Fruit fly (Drosophila melanogaster) whole organism, wandering third instar larva: ENCODE data around the gene ppk23.

ENCODE experiments used
- Abd-B ChIP-seq: fragments of >200 bp; optimal IDR thresholded peaks from 2 replicates; lab custom pipeline; 2017; ENCODE audit warnings: missing biosample characterization, missing genetic modification characterization
- CG32264 ChIP-seq: fragments of 200-800 bp; sonication (Bioruptor generic); optimal IDR thresholded peaks from 2 replicates; lab custom pipeline; 2016; ENCODE audit warnings: missing biosample characterization, missing genetic modification characterization
- CG9705 ChIP-seq: fragments of 200-800 bp; sonication (Bioruptor generic); optimal IDR thresholded peaks from 2 replicates; lab custom pipeline; 2018; ENCODE audit warnings: missing biosample characterization, mild to moderate bottlenecking, missing genetic modification characterization
- Dfd ChIP-seq: fragments of >200 bp; optimal IDR thresholded peaks from 2 replicates; lab custom pipeline; 2017; ENCODE audit warnings: missing biosample characterization, missing genetic modification characterization
- HLH106 ChIP-seq: fragments of 200-800 bp; optimal IDR thresholded peaks from 3 replicates; lab custom pipeline; 2019; ENCODE audit warnings: missing biosample characterization, mild to moderate bottlenecking, missing genetic modification characterization, moderate library complexity
- Hnf4 ChIP-seq: fragments of 200-800 bp; sonication (Bioruptor generic); optimal IDR thresholded peaks from 2 replicates; lab custom pipeline; 2016; ENCODE audit warnings: missing biosample characterization, mild to moderate bottlenecking, missing genetic modification characterization
- Hr78 ChIP-seq: fragments of >200 bp; optimal IDR thresholded peaks from 2 replicates; lab custom pipeline; 2017; ENCODE audit warnings: missing biosample characterization, missing genetic modification characterization
- Hr83 ChIP-seq: fragments of 200-300 bp; sonication (Bioruptor generic); optimal IDR thresholded peaks from 2 replicates; lab custom pipeline; 2016; ENCODE audit warnings: missing biosample characterization, mild to moderate bottlenecking, missing genetic modification characterization, moderate library complexity; ENCODE audit not compliant: poor library complexity, severe bottlenecking
- Jra ChIP-seq: sonication (Bioruptor generic); optimal IDR thresholded peaks from 2 replicates; lab custom pipeline; 2016; ENCODE audit warnings: missing biosample characterization, missing genetic modification characterization
- Mio ChIP-seq: sonication (Bioruptor generic); optimal IDR thresholded peaks from 2 replicates; lab custom pipeline; 2016; ENCODE audit warnings: missing biosample characterization, missing genetic modification characterization
- Myc ChIP-seq: fragments of >200 bp; optimal IDR thresholded peaks from 2 replicates; lab custom pipeline; 2017
- OdsH ChIP-seq: fragments of 200-800 bp; sonication (Bioruptor generic); optimal IDR thresholded peaks from 2 replicates; lab custom pipeline; 2016; ENCODE audit warnings: missing biosample characterization, mild to moderate bottlenecking, missing genetic modification characterization
- Rel ChIP-seq, 2 experiments: fragments of 200-800 bp; sonication (Bioruptor generic) in 1 of 2; optimal IDR thresholded peaks; 2 replicates in 1 of 2; 3 replicates in 1 of 2; lab custom pipeline; 2016 to 2019; ENCODE audit warnings: mild to moderate bottlenecking in 2 of 2, missing biosample characterization in 2 of 2, missing genetic modification characterization in 2 of 2, moderate library complexity in 1 of 2
- Sp1 ChIP-seq: fragments of 200-800 bp; sonication (Bioruptor generic); optimal IDR thresholded peaks from 3 replicates; lab custom pipeline; 2019; ENCODE audit warnings: missing biosample characterization, mild to moderate bottlenecking, missing genetic modification characterization, moderate library complexity
- br ChIP-seq: fragments of 200-800 bp; sonication (Bioruptor generic); optimal IDR thresholded peaks from 2 replicates; lab custom pipeline; 2016; ENCODE audit warnings: missing biosample characterization, missing genetic modification characterization
- brk ChIP-seq: fragments of 200-800 bp; sonication (Bioruptor generic); optimal IDR thresholded peaks from 2 replicates; lab custom pipeline; 2016; ENCODE audit warnings: missing biosample characterization, mild to moderate bottlenecking, missing genetic modification characterization
- dl ChIP-seq, 2 experiments: fragments of 175-275, 200-275 bp in 1 of 2; fragments of 200-275 bp in 1 of 2; sonication (Bioruptor generic); optimal IDR thresholded peaks; lab custom pipeline; 2018; ENCODE audit warnings: mild to moderate bottlenecking in 2 of 2, missing biosample characterization in 2 of 2, missing genetic modification characterization in 2 of 2, moderate library complexity in 2 of 2; ENCODE audit not compliant: partially characterized antibody in 2 of 2, insufficient read depth in 1 of 2
- dmrt93B ChIP-seq: fragments of 200-800 bp; sonication (Bioruptor generic); optimal IDR thresholded peaks from 2 replicates; lab custom pipeline; 2018; ENCODE audit warnings: missing biosample characterization, mild to moderate bottlenecking, missing genetic modification characterization
- ey ChIP-seq: fragments of 200-800 bp; sonication (Bioruptor generic); optimal IDR thresholded peaks from 2 replicates; lab custom pipeline; 2016; ENCODE audit warnings: missing biosample characterization, missing genetic modification characterization
- foxo ChIP-seq, 2 experiments: fragments of 200-800 bp; sonication (Bioruptor generic); optimal IDR thresholded peaks; 2 replicates in 1 of 2; 3 replicates in 1 of 2; lab custom pipeline; 2016 to 2017; ENCODE audit warnings: missing biosample characterization in 2 of 2, missing genetic modification characterization in 2 of 2
- fru ChIP-seq: fragments of 200-800 bp; sonication (Bioruptor generic); optimal IDR thresholded peaks from 3 replicates; lab custom pipeline; 2016; ENCODE audit warnings: missing biosample characterization, mild to moderate bottlenecking, missing genetic modification characterization
- h ChIP-seq: fragments of 200-800 bp; sonication (Bioruptor generic); optimal IDR thresholded peaks from 3 replicates; lab custom pipeline; 2016; ENCODE audit warnings: missing biosample characterization, mild to moderate bottlenecking, missing genetic modification characterization
- jim ChIP-seq: fragments of 175-275, 200-325 bp; sonication (Bioruptor generic); optimal IDR thresholded peaks from 2 replicates; lab custom pipeline; 2016; ENCODE audit warnings: missing biosample characterization, mild to moderate bottlenecking, missing genetic modification characterization
- pan ChIP-seq: fragments of >200 bp; optimal IDR thresholded peaks from 2 replicates; lab custom pipeline; 2017
- psq ChIP-seq: fragments of 200-800 bp; sonication (Bioruptor generic); optimal IDR thresholded peaks from 3 replicates; lab custom pipeline; 2017; ENCODE audit warnings: missing biosample characterization, mild to moderate bottlenecking, missing genetic modification characterization, moderate library complexity
- rgr ChIP-seq: fragments of 200-800 bp; sonication (Bioruptor generic); optimal IDR thresholded peaks from 3 replicates; lab custom pipeline; 2016; ENCODE audit warnings: missing biosample characterization, mild to moderate bottlenecking, missing genetic modification characterization
- sage ChIP-seq: fragments of 200-800 bp; sonication (Bioruptor generic); optimal IDR thresholded peaks from 2 replicates; lab custom pipeline; 2016; ENCODE audit warnings: missing biosample characterization, mild to moderate bottlenecking, missing genetic modification characterization
- sv ChIP-seq: fragments of 200-800 bp; sonication (Bioruptor generic); optimal IDR thresholded peaks from 3 replicates; lab custom pipeline; 2016; ENCODE audit warnings: missing biosample characterization, missing genetic modification characterization
- woc ChIP-seq: sonication (Bioruptor generic); optimal IDR thresholded peaks from 2 replicates; lab custom pipeline; 2016; ENCODE audit warnings: missing biosample characterization, mild to moderate bottlenecking, missing genetic modification characterization

Gene ppk23

DNA sequence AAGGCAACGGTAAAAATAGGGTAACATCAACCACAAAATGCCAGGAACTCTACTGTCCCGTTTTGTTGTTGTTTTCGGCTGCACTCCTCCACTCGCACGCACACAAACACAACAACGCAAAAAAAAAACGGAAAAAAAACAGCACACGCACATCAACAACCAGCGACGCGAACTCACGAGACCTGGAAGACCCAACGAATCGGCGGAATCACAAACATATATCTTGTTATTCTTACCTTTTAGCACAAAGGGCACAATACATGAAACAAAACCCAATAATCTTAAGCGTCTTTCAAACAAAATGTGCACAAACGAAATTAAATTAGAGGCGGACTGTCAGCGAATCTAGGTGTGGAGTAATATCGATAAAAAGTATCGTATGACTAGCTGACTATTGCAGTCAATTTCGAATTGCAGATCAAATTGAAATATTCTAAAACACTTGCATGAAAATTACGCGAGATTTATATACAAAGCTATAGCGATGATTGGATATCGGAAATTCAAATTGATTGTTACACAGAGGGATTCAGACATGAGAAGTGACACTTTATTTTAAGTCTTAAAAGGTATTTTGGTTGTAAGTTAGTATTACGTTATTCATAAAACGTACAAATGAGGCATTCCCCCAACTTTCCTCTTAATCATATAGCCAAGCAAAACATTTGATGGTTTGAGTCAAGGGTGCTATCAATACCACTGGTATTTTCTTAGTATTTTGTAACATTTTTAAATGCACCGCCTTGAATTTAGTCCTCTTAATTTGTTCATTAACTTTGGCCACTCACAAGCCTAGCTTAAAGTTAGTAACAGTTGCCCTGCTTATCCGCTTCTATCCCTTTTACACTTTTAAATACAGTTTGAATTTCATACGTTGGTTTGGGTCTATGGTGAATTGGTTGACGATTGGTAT is 10.1 kb upstream of the ppk23 start, which contains the start of gene Ankle2:
Gene Ankle2, minus strand, starts transcription at position 361 of the 913 bp plus-strand sequence.
- TF ChIP-seq Abd-B (GFP tag; lab: Kevin White, UChicago) (no peak), Rel (GFP tag; optimal IDR thresholded peaks at IDR 0.05; lab: Kevin White, UChicago) (no peak), Rel (tag; optimal IDR thresholded peaks at IDR 0.05; lab: Kevin White, UChicago) (peak; percentile 95), woc (GFP tag; lab: Kevin White, UChicago) (peak; percentile 31), Myc (lab: Kevin White, UChicago) (peak; percentile 49)
- TF ChIP-seq, all 38 proteins: peak for 3

DNA sequence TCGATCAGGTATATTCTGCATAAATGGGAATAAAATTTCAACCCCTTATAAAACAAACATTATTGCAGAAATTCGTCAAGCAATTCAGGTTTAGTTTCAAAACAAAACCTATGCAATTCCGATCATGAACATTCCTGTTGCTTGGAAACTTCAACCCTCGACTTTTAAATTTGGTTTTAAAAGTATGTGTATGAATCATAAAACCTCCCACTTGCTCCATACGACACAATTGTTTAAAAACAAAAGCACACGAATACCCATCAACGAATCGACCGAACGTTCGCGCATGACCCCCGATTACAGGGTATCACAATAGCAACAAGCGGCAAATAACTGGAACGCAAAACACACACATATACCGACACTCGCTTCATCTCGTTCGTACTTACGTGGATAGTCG is 9.1 kb upstream of the ppk23 start:
- TF ChIP-seq Hnf4 (GFP tag; lab: Kevin White, UChicago) = peak; percentile 23
- no peak for TF ChIP-seq OdsH
- no peak for TF ChIP-seq Abd-B (GFP tag; lab: Kevin White, UChicago)
- peak; percentile 27 for TF ChIP-seq dmrt93B (GFP tag; lab: Kevin White, UChicago)
- peak; percentile 24 for TF ChIP-seq ey
- no peak for TF ChIP-seq Hr78 (GFP tag; lab: Kevin White, UChicago)
- peak; percentile 55 for TF ChIP-seq pan (lab: Kevin White, UChicago)
- peak; percentile 46 for TF ChIP-seq br (GFP tag; lab: Kevin White, UChicago)
- TF ChIP-seq Mio (GFP tag; lab: Kevin White, UChicago) = no peak
- TF ChIP-seq foxo (GFP tag; optimal IDR thresholded peaks at IDR 0.05; lab: Kevin White, UChicago) = peak in 1 of 2 experiments; percentile 50
- TF ChIP-seq Sp1 = peak; percentile 1
- peak; percentile 29 for TF ChIP-seq h (GFP tag; lab: Kevin White, UChicago)
- TF ChIP-seq psq = peak; percentile 13
- peak; percentile 72 for TF ChIP-seq woc (GFP tag; lab: Kevin White, UChicago)
- peak; percentile 2 for TF ChIP-seq Jra (GFP tag; lab: Kevin White, UChicago)
- peak; percentile 37 for TF ChIP-seq fru (GFP tag; lab: Kevin White, UChicago)
- TF ChIP-seq Rel (GFP tag; optimal IDR thresholded peaks at IDR 0.05; lab: Kevin White, UChicago) = no peak
- TF ChIP-seq Rel (tag; optimal IDR thresholded peaks at IDR 0.05; lab: Kevin White, UChicago) = peak; percentile 27
- peak; percentile 38 for TF ChIP-seq HLH106 (tag; lab: Kevin White, UChicago)

dm6 chrX:17577356-17577755 is 8.3 kb upstream of the ppk23 start:
- TF ChIP-seq Sp1 (peak; percentile 5), HLH106 (tag; lab: Kevin White, UChicago) (peak; percentile 26), CG9705 (GFP tag; lab: Kevin White, UChicago) (no peak), Myc (lab: Kevin White, UChicago) (no peak), Jra (GFP tag; lab: Kevin White, UChicago) (no peak), rgr (GFP tag; lab: Kevin White, UChicago) (no peak)

DNA sequence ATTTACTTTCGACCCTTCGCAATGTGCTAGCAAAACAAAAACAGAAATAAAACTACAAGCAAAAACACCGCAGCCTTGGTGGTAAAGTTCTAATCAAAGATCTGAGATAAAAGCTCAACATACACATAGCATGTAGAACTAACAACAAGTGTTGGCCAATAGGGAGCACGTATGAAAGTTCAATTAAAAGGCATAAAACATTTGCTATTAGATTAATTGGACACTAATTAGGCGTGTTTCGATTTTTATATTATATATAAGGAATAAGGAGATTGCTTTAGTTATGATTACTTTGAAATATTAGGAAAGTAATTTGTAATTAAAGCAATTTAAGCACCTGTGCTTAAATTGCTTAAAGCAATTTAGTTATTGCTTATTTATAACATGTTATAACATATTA is 7.6 kb upstream of the ppk23 start:
- TF ChIP-seq Sp1 = no peak
- no peak for TF ChIP-seq jim
- TF ChIP-seq Mio (GFP tag; lab: Kevin White, UChicago) = no peak
- no peak for TF ChIP-seq ey
- TF ChIP-seq pan (lab: Kevin White, UChicago) = no peak
- TF ChIP-seq foxo (GFP tag; optimal IDR thresholded peaks at IDR 0.05; lab: Kevin White, UChicago) = no peak
- no peak for TF ChIP-seq Hnf4 (GFP tag; lab: Kevin White, UChicago)
- TF ChIP-seq sage (GFP tag; lab: Kevin White, UChicago) = no peak
- TF ChIP-seq h (GFP tag; lab: Kevin White, UChicago) = no peak
- TF ChIP-seq Dfd (GFP tag; lab: Kevin White, UChicago) = no peak
- no peak for TF ChIP-seq Abd-B (GFP tag; lab: Kevin White, UChicago)
- TF ChIP-seq CG9705 (GFP tag; lab: Kevin White, UChicago) = no peak
- TF ChIP-seq Hr83 (GFP tag; lab: Kevin White, UChicago) = no peak
- TF ChIP-seq woc (GFP tag; lab: Kevin White, UChicago) = no peak
- no peak for TF ChIP-seq Myc (lab: Kevin White, UChicago)
- no peak for TF ChIP-seq Jra (GFP tag; lab: Kevin White, UChicago)
- TF ChIP-seq brk (GFP tag; lab: Kevin White, UChicago) = no peak
- TF ChIP-seq CG32264 = no peak
- TF ChIP-seq fru (GFP tag; lab: Kevin White, UChicago) = no peak
- TF ChIP-seq sv = no peak

DNA sequence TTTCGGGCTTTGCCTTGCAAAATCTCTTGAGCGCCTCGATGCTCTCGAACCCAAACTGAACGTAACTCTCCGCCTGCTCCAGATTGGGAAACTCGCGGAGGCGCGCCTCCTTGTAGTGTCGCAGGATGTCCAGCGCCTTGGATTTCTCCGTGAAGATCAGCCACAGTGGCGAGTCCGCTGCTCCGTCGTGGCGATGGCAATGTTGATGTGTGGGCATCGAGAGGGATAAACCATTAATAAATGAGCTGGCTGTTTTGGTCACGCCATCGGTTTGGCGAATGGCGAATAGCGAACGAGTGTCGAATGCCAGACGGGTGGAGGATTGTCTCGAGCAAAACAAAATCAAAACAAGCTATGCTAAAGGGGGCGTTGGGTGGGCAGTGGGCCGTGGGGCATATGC is 6.8 kb upstream of the ppk23 start:
- no peak for TF ChIP-seq dl (GFP tag; optimal IDR thresholded peaks at IDR 0.05; lab: Kevin White, UChicago; ENCODE audit: insufficient read depth in 1 of 2, partially characterized antibody in 2 of 2)
- TF ChIP-seq psq = peak; percentile 29
- TF ChIP-seq, all 38 proteins: peak for 1
